Worm (Caenorhabditis elegans) whole organism, mixed stage, embryonic: ENCODE results near the gene clec-238.

ENCODE experiments used
- M03D4.4 ChIP-seq: sonication (generic microtip); optimal IDR thresholded peaks from 2 replicates; lab custom pipeline; 2017; ENCODE audit warnings: mild to moderate bottlenecking, missing genetic modification characterization, missing compliant biosample characterization
- bed-3 ChIP-seq: fragments of 200-800 bp; sonication (Bioruptor generic); optimal IDR thresholded peaks from 3 replicates; lab custom pipeline; 2018; ENCODE audit warnings: mild to moderate bottlenecking, missing genetic modification characterization, moderate library complexity, missing compliant biosample characterization
- blmp-1 ChIP-seq: fragments of 150-350 bp; optimal IDR thresholded peaks from 2 replicates; lab custom pipeline; 2014; ENCODE audit warnings: missing biosample characterization, missing genetic modification characterization
- ceh-39 ChIP-seq: fragments of 150-350 bp; optimal IDR thresholded peaks from 2 replicates; lab custom pipeline; 2014; ENCODE audit warnings: missing biosample characterization, missing genetic modification characterization
- ceh-43 ChIP-seq: fragments of 200-800 bp; sonication (Bioruptor generic); optimal IDR thresholded peaks from 2 replicates; lab custom pipeline; 2018; ENCODE audit warnings: mild to moderate bottlenecking, missing genetic modification characterization, moderate library complexity, missing compliant biosample characterization
- ceh-83 ChIP-seq: fragments of 200-800 bp; sonication (Bioruptor generic); optimal IDR thresholded peaks from 2 replicates; lab custom pipeline; 2018; ENCODE audit warnings: mild to moderate bottlenecking, missing genetic modification characterization, missing compliant biosample characterization
- ces-1 ChIP-seq: fragments of 150-350 bp; optimal IDR thresholded peaks from 2 replicates; lab custom pipeline; 2014; ENCODE audit warnings: missing biosample characterization, missing genetic modification reagents, missing genetic modification characterization
- cnd-1 ChIP-seq: fragments of 200-800 bp; sonication (Bioruptor generic); optimal IDR thresholded peaks from 2 replicates; lab custom pipeline; 2018; ENCODE audit warnings: mild to moderate bottlenecking, missing genetic modification characterization, missing compliant biosample characterization
- drap-1 ChIP-seq: fragments of 200-800 bp; sonication (Bioruptor generic); optimal IDR thresholded peaks from 3 replicates; lab custom pipeline; 2018; ENCODE audit warnings: mild to moderate bottlenecking, missing genetic modification characterization, missing compliant biosample characterization
- elt-1 ChIP-seq: sonication (generic microtip); optimal IDR thresholded peaks from 2 replicates; lab custom pipeline; 2017; ENCODE audit warnings: missing genetic modification characterization, mild to moderate bottlenecking, missing compliant biosample characterization, antibody characterized with exemption, moderate library complexity, borderline replicate concordance; ENCODE audit not compliant: insufficient read depth
- elt-3 ChIP-seq: fragments of 150-350 bp; optimal IDR thresholded peaks from 2 replicates; lab custom pipeline; 2014; ENCODE audit warnings: missing biosample characterization, missing genetic modification characterization
- flh-1 ChIP-seq: fragments of 200-800 bp; sonication (Bioruptor generic); optimal IDR thresholded peaks from 2 replicates; lab custom pipeline; 2018; ENCODE audit warnings: mild to moderate bottlenecking, missing genetic modification characterization, moderate library complexity, missing compliant biosample characterization
- ham-2 ChIP-seq: fragments of 200-800 bp; sonication (Bioruptor generic); optimal IDR thresholded peaks from 2 replicates; lab custom pipeline; 2018; ENCODE audit warnings: mild to moderate bottlenecking, missing genetic modification characterization, missing compliant biosample characterization
- hlh-1 ChIP-seq: fragments of 150-350 bp; optimal IDR thresholded peaks from 2 replicates; lab custom pipeline; 2014; ENCODE audit warnings: missing biosample characterization, missing genetic modification reagents, missing genetic modification characterization
- lin-13 ChIP-seq: fragments of 150-350 bp; optimal IDR thresholded peaks from 2 replicates; lab custom pipeline; 2014; ENCODE audit warnings: missing biosample characterization, missing genetic modification characterization
- lin-32 ChIP-seq: fragments of 200-800 bp; sonication (Bioruptor generic); optimal IDR thresholded peaks from 2 replicates; lab custom pipeline; 2018; ENCODE audit warnings: mild to moderate bottlenecking, missing genetic modification characterization, missing compliant biosample characterization
- lsy-2 ChIP-seq: fragments of 150-350 bp; optimal IDR thresholded peaks from 2 replicates; lab custom pipeline; 2014; ENCODE audit warnings: missing biosample characterization, missing genetic modification characterization
- mab-5 ChIP-seq: fragments of 150-350 bp; optimal IDR thresholded peaks from 2 replicates; lab custom pipeline; 2014; ENCODE audit warnings: missing biosample characterization, missing genetic modification characterization
- mep-1 ChIP-seq: fragments of 150-350 bp; optimal IDR thresholded peaks from 2 replicates; lab custom pipeline; 2017; ENCODE audit warnings: missing biosample characterization, missing genetic modification reagents, missing genetic modification characterization, inconsistent platforms
- mls-2 ChIP-seq: sonication (generic microtip); optimal IDR thresholded peaks from 2 replicates; lab custom pipeline; 2016; ENCODE audit warnings: mild to moderate bottlenecking, missing genetic modification characterization, moderate library complexity, missing compliant biosample characterization
- nhr-12 ChIP-seq: fragments of 150-350 bp; optimal IDR thresholded peaks from 2 replicates; lab custom pipeline; 2014; ENCODE audit warnings: missing biosample characterization, missing genetic modification characterization
- nhr-2 ChIP-seq: fragments of 150-350 bp; optimal IDR thresholded peaks from 2 replicates; lab custom pipeline; 2014; ENCODE audit warnings: missing biosample characterization, missing genetic modification characterization
- nhr-237 ChIP-seq: fragments of 150-350 bp; optimal IDR thresholded peaks from 2 replicates; lab custom pipeline; 2014; ENCODE audit warnings: missing biosample characterization, missing genetic modification characterization
- pha-4 ChIP-seq: fragments of 150-350 bp; optimal IDR thresholded peaks from 2 replicates; lab custom pipeline; 2018; ENCODE audit warnings: missing biosample characterization, missing genetic modification reagents, missing genetic modification characterization
- sptf-1 ChIP-seq: sonication (generic microtip); optimal IDR thresholded peaks from 2 replicates; lab custom pipeline; 2017; ENCODE audit warnings: mild to moderate bottlenecking, missing genetic modification characterization, moderate library complexity, missing compliant biosample characterization
- tbx-8 ChIP-seq: fragments of 200-800 bp; sonication (Bioruptor generic); optimal IDR thresholded peaks from 2 replicates; lab custom pipeline; 2018; ENCODE audit warnings: mild to moderate bottlenecking, missing genetic modification characterization, moderate library complexity, missing compliant biosample characterization
- unc-120 ChIP-seq: sonication (generic microtip); optimal IDR thresholded peaks from 2 replicates; lab custom pipeline; 2017; ENCODE audit warnings: missing genetic modification characterization, missing compliant biosample characterization; ENCODE audit not compliant: poor library complexity, severe bottlenecking
- unc-39 ChIP-seq: fragments of 150-350 bp; optimal IDR thresholded peaks from 2 replicates; lab custom pipeline; 2014; ENCODE audit warnings: missing biosample characterization, missing genetic modification characterization
- unc-62 ChIP-seq: fragments of 150-350 bp; optimal IDR thresholded peaks from 2 replicates; lab custom pipeline; 2014; ENCODE audit warnings: missing biosample characterization, missing genetic modification reagents, missing genetic modification characterization
- zip-8 ChIP-seq: fragments of 150-350 bp; optimal IDR thresholded peaks from 2 replicates; lab custom pipeline; 2014; ENCODE audit warnings: missing biosample characterization, missing genetic modification characterization
- ztf-11 ChIP-seq: fragments of 150-350 bp; optimal IDR thresholded peaks from 2 replicates; lab custom pipeline; 2014; ENCODE audit warnings: missing biosample characterization, missing genetic modification characterization

clec-238 gene

ce11 chrV:16965655-16966054, 14.1 kb downstream of the clec-238 start, which contains the start of gene efl-1:
TSS of gene efl-1 (minus strand) at chrV:16965675.
- TF ChIP-seq bed-3 (no peak), ham-2 (no peak), drap-1 (GFP tag; lab: Kevin White, UChicago) (peak; percentile 77), tbx-8 (no peak), lin-13 (tag; lab: Kevin White, UChicago) (peak; percentile 88), pha-4 (peak; percentile 58), sptf-1 (peak; percentile 37), ces-1 (GFP tag; lab: Kevin White, UChicago) (peak; percentile 96), zip-8 (tag; lab: Kevin White, UChicago) (no peak), ceh-83 (no peak), ceh-39 (tag; lab: Kevin White, UChicago) (peak; percentile 31), mep-1 (tag; lab: Kevin White, UChicago) (peak; percentile 98), lsy-2 (peak; percentile 82), ceh-43 (GFP tag; lab: Kevin White, UChicago) (no peak), unc-62 (GFP tag; lab: Kevin White, UChicago) (peak; percentile 36), unc-39 (tag; lab: Kevin White, UChicago) (no peak), elt-3 (tag; lab: Kevin White, UChicago) (peak; percentile 47), mls-2 (no peak), hlh-1 (tag; lab: Kevin White, UChicago) (peak; percentile 33), blmp-1 (tag; lab: Kevin White, UChicago) (no peak), mab-5 (tag; lab: Kevin White, UChicago) (peak; percentile 52), ztf-11 (tag; lab: Kevin White, UChicago) (peak; percentile 37), nhr-237 (tag; lab: Kevin White, UChicago) (peak; percentile 88)

DNA sequence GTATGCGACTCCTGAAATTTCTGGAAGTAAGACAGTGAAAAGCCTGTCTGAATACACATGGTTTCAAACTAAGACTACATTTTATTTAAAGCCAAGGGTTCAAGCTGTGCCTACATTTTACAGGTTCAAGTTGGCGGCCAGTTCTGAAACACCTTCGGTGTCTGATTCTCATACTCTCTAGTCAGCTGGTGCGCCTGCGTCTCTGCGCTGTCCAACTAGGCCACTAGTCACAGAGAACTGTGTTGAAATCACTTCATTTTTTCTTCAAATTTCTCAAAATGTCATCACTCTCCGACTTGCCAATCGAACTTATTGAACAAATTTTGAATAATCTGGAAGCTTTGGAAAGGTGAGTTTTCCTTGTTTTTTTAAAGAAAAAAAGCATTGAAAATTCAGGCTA, 15.0 kb downstream of the clec-238 start, which contains the start of gene fbxa-90:
TSS of gene fbxa-90 (plus strand) at position 179 of the 400 bp plus-strand sequence.
- TF ChIP-seq blmp-1 (tag; lab: Kevin White, UChicago), result no peak
- no peak for TF ChIP-seq elt-3 (tag; lab: Kevin White, UChicago)
- TF ChIP-seq tbx-8, result no peak
- no peak for TF ChIP-seq sptf-1
- no peak for TF ChIP-seq nhr-237 (tag; lab: Kevin White, UChicago)
- TF ChIP-seq lsy-2, result no peak
- TF ChIP-seq flh-1 (GFP tag; lab: Kevin White, UChicago), result no peak
- no peak for TF ChIP-seq ztf-11 (tag; lab: Kevin White, UChicago)
- no peak for TF ChIP-seq M03D4.4 (tag; lab: Kevin White, UChicago)

- TF ChIP-seq sptf-1 (no peak), nhr-12 (no peak), ceh-43 (GFP tag; lab: Kevin White, UChicago) (no peak), mep-1 (tag; lab: Kevin White, UChicago) (no peak), elt-1 (tag; lab: Kevin White, UChicago) (no peak), blmp-1 (tag; lab: Kevin White, UChicago) (no peak), nhr-2 (tag; lab: Kevin White, UChicago) (no peak), zip-8 (tag; lab: Kevin White, UChicago) (no peak), lin-13 (tag; lab: Kevin White, UChicago) (no peak), tbx-8 (no peak), hlh-1 (tag; lab: Kevin White, UChicago) (no peak), flh-1 (GFP tag; lab: Kevin White, UChicago) (no peak), unc-62 (GFP tag; lab: Kevin White, UChicago) (no peak), unc-120 (no peak), unc-39 (tag; lab: Kevin White, UChicago) (no peak), pha-4 (no peak)
These were observed 20.5 kb downstream of the clec-238 start, which contains the start of gene srh-119 for ce11 chrV:16972134-16972533. TSS of gene srh-119 (plus strand) at chrV:16972434.

DNA sequence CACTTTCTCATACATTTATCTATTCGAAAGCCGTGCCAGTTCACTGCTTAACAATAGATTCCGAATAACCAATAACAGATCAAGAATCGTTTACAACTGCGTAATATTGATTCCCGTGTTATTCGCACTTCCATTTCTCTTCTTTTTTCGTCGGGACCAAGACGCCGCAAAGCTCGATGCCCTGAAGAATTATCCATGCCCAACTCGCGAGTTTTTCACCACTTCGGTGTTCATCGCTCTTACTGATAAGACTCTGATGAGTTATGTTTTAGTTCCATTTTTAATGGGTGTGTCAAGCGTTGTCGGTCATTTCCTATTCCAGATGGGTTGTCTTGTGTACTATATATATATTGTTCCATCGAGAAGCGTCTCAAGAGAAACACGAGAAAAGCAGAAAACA, 21.7 kb downstream of the clec-238 start:
- no peak for TF ChIP-seq lin-32 (GFP tag; lab: Kevin White, UChicago)
- TF ChIP-seq cnd-1 (tag; lab: Kevin White, UChicago), result no peak
- no peak for TF ChIP-seq unc-62 (GFP tag; lab: Kevin White, UChicago)
- TF ChIP-seq drap-1 (GFP tag; lab: Kevin White, UChicago), result no peak
- no peak for TF ChIP-seq sptf-1
- no peak for TF ChIP-seq tbx-8
- TF ChIP-seq, all 35 proteins: peak for 0

DNA sequence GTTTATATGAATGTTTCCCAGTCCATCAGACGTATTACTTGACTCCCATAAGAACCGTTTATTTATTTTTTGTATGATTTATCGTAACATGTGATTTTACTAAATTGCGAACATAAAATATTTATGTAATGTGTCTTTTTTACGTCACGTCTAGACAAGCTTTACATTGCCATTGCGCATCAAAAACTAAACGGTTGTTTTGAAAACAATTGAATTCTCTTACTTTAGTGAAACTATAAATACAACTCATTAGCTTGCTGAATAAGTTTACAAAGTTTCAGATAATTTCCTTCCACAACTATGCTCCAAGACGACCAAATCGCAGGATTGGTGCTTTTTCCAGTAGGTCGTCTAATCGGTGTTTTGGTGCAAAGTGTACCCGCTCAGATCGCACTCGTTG, 23.3 kb downstream of the clec-238 start, which contains the start of gene srx-54:
TSS of gene srx-54 (plus strand) at position 301 of the 400 bp plus-strand sequence.
- TF ChIP-seq lin-32 (GFP tag; lab: Kevin White, UChicago) (no peak), elt-3 (tag; lab: Kevin White, UChicago) (no peak), flh-1 (GFP tag; lab: Kevin White, UChicago) (no peak), sptf-1 (no peak), ces-1 (GFP tag; lab: Kevin White, UChicago) (no peak), lsy-2 (no peak), ceh-83 (no peak), ceh-43 (GFP tag; lab: Kevin White, UChicago) (no peak), cnd-1 (tag; lab: Kevin White, UChicago) (no peak), lin-13 (tag; lab: Kevin White, UChicago) (no peak), zip-8 (tag; lab: Kevin White, UChicago) (no peak)
